Worm (Caenorhabditis elegans) whole organism, early embryonic: ENCODE measurements around the gene fbxb-102.

ENCODE experiments used
- B0310.2 ChIP-seq: sonication (generic microtip); optimal IDR thresholded peaks from 2 replicates; lab custom pipeline; 2016; ENCODE audit warnings: mild to moderate bottlenecking, missing genetic modification characterization, missing compliant biosample characterization
- ama-1 ChIP-seq: fragments of 150-350 bp; optimal IDR thresholded peaks from 2 replicates; lab custom pipeline; 2014
- flt-1 ChIP-seq: fragments of 200-800 bp; sonication (Bioruptor generic); IDR thresholded peaks from 2 replicates; pipeline ENCODE4 v1.3.6; 2022; ENCODE audit warnings: missing genetic modification characterization, missing compliant biosample characterization

DNA sequence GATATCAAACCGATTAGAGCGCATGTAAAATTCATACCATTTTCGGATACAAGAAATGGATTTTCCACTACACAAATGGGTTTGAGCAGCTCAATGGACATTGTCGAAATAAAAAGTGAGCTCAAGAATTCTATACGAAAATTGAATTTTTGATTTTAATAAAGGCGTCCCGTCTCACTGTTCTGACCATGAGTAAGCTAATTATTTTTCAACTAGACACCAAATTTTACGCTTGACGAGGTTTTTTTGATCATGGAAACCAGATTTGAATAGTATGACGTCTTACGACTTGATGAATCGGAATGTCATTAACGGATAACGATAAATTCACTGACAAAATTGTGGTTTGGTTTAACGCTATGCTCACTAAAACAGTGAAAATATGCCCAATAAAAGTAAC, 33.6 kb downstream of the fbxb-102 start, which contains the start of gene srh-61:
- no peak for TF ChIP-seq ama-1 (lab: Kevin White, UChicago)
- TF ChIP-seq flt-1 (GFP tag; lab: Robert Waterston, UW) = no peak
- TF ChIP-seq B0310.2 (tag; lab: Kevin White, UChicago) = no peak
